Fruit fly (Drosophila melanogaster) S2 (cell line): ENCODE measurements around the gene Wdr82.

Source experiments
- CG8478 ChIP-seq: fragments of >200 bp; optimal IDR thresholded peaks from 2 replicates; lab custom pipeline; 2018
- CTCF ChIP-seq, 2 experiments: fragments of >200 bp; optimal IDR thresholded peaks; 2 replicates each; lab custom pipeline; 2018

Gene Wdr82

DNA sequence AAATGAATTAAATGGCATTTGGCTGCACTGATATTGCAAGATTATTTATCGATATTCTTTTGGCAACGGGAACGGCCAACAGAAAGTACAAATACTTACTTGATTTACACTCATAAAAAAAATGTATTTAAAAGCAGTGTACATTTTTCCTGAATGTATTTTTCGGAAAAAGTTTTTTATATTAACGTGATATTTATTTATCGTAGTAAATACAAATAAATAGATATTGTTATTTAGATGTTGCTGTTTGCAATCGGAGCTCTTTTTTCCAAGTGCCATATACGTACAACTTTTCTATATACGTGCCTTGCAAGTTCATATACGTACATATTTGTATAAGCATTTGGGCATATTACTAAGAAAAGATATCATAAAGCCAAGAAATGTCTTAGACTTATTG, 22.9 kb upstream of the Wdr82 start:
- TF ChIP-seq CTCF (optimal IDR thresholded peaks at IDR 0.05; lab: Kevin White, UChicago) (no peak), CG8478 (no peak)

dm6 chr2L:8351864-8352263, 22.4 kb upstream of the Wdr82 start, which contains the start of gene Mur29B:
Gene Mur29B (plus strand): TSS chr2L:8352187.
- TF ChIP-seq CG8478 (no peak), CTCF (optimal IDR thresholded peaks at IDR 0.05; lab: Kevin White, UChicago) (no peak)

DNA sequence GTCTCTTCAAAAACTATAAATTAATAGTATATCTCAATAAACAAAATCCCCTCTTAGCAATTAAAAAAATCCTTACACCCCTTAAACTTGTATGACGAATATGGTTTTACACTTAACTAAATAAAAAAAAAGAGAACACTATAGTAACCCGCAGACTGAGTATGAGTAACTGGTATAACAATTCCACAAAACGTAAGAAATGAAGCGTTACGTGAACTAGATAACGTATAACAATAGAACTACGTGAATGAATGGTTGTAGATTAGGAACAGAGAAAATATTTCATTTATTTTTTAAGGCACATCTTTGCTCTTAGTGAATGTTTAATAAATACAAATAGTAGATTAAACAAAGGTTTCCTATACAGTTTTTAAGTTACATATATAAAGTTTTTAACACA, 18.8 kb upstream of the Wdr82 start:
- TF ChIP-seq CTCF (optimal IDR thresholded peaks at IDR 0.05; lab: Kevin White, UChicago) = no peak
- TF ChIP-seq CG8478 = no peak

dm6 chr2L:8361204-8361952, 12.9 kb upstream of the Wdr82 start:
- TF ChIP-seq CG8478 (no peak), CTCF (optimal IDR thresholded peaks at IDR 0.05; lab: Kevin White, UChicago) (no peak)

DNA sequence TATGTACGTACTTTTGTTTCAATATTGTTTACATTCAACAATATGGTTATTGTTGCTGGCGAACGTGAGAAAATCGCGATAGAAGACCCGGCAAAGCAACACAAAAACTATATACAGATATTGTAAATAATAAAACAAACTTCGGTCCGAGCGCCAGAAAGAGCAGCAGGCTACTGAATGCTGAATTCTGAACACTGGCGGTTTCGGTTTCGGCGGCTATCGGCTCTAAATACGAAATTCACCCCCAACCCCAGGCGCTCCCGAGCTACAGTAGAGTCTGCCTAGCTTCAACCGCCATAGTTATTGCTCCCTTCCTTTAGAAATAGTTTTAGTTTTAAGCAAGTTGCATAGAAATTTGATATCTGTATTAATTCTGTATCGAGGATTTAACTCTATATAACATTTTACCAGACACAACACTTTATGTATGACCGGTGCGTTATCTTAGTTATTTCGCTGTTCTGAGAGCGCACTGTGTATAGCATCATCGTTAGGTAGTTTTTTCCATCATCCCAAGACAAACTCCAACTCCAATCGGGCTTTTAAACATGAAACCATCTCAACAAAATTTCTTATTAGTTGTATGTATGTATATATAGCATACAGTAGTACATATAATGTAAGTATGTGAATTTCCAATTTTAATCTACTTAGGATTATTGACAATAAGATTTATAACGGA, 11.8 kb upstream of the Wdr82 start, which contains the start of gene CG7627:
TSS of gene CG7627 (minus strand) at position 197 of the 682 bp plus-strand sequence.
- no peak for TF ChIP-seq CG8478

DNA sequence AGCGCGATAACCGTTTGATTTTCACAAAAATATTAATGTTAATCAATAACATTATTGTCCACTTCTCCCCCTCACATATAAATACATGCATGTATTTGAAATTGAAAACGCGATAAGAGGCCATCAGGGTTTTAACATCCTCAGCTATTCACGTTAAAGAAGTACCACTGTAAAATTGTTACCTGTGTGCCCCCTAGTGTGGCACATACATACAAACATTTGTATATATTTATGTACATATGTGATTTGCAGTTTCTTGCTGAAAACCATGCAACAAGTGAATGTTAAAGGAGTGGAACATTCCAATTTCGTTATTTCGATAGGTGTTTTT, 11.3 kb upstream of the Wdr82 start:
- TF ChIP-seq CG8478 (no peak), CTCF (optimal IDR thresholded peaks at IDR 0.05; lab: Kevin White, UChicago) (no peak)

dm6 chr2L:8364006-8364956, 10.0 kb upstream of the Wdr82 start, which contains the start of the genes RpS13 and CSN8:
Gene RpS13 (minus strand): TSS chr2L:8364662.
Gene CSN8 (plus strand): TSS chr2L:8364855.
- no peak for TF ChIP-seq CTCF (optimal IDR thresholded peaks at IDR 0.05; lab: Kevin White, UChicago)
- TF ChIP-seq CG8478 = no peak

dm6 chr2L:8365701-8366643, 8.3 kb upstream of the Wdr82 start, which contains the start of gene Pp2A-29B:
Gene Pp2A-29B (plus strand): TSS chr2L:8366038.
- no peak for TF ChIP-seq CTCF (optimal IDR thresholded peaks at IDR 0.05; lab: Kevin White, UChicago)
- TF ChIP-seq CG8478 = no peak

- TF ChIP-seq CTCF (optimal IDR thresholded peaks at IDR 0.05; lab: Kevin White, UChicago) (no peak), CG8478 (no peak)
Observed at dm6 chr2L:8370364-8371326, 3.6 kb upstream of the Wdr82 start, which contains the start of gene CG17292. Gene CG17292 (plus strand): TSS chr2L:8370454.

dm6 chr2L:8371354-8371937, 2.8 kb upstream of the Wdr82 start:
- no peak for TF ChIP-seq CTCF (optimal IDR thresholded peaks at IDR 0.05; lab: Kevin White, UChicago)
- no peak for TF ChIP-seq CG8478

dm6 chr2L:8372248-8372647, 2.0 kb upstream of the Wdr82 start:
- no peak for TF ChIP-seq CG8478
- no peak for TF ChIP-seq CTCF (optimal IDR thresholded peaks at IDR 0.05; lab: Kevin White, UChicago)

DNA sequence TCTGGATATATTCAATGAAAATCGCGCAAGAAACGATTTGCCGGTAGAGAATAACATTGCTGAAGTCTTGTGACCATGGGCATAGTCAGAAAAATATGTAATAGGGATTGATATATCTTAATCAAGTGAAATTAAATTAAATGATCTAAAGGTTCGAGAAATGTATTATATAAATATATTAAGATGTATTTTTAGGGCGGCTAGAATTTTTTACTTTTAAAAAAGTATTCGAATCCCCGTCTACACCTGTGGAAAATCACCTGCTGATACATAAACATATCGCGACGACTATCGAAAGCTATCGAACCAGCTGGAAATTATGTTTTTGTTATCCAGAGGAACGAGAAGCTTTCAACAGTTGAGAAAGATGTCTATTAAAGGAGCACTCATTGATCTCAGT, 2.5 kb downstream of the Wdr82 start, which contains the start of the genes CG13390 and CG17294:
TSS of gene CG13390 (minus strand) at position 81 of the 400 bp plus-strand sequence.
TSS of gene CG17294 (plus strand) at position 319 of the 400 bp plus-strand sequence.
- TF ChIP-seq CTCF (optimal IDR thresholded peaks at IDR 0.05; lab: Kevin White, UChicago) = no peak
- no peak for TF ChIP-seq CG8478
